Worm (Caenorhabditis elegans): Measurements from ENCODE around the gene saeg-2.

Gene saeg-2

DNA sequence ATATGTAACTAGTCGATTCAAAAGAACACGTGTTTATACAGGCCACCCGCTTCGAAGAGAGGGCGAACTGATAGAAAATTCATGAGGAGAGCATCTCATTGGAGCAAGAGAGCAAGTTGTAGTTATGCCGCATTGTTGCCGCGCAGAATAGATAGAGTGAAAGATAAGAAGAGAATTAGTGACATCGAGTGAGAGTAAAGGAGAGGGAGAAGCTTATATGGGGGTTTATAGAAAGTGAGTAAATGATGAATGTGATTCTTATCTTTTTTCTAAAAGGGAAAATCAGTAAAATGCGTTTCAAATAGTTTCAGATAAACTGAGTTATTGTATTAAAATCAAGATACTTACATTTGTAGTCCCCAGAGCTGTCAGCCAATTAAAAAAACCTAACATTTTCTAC lies 30.0 kb downstream of the saeg-2 start:
- TF ChIP-seq nhr-179 (tag; optimal IDR thresholded peaks at IDR 0.05): no peak
- peak; percentile 29 for TF ChIP-seq nhr-80 (tag; optimal IDR thresholded peaks at IDR 0.05)

DNA sequence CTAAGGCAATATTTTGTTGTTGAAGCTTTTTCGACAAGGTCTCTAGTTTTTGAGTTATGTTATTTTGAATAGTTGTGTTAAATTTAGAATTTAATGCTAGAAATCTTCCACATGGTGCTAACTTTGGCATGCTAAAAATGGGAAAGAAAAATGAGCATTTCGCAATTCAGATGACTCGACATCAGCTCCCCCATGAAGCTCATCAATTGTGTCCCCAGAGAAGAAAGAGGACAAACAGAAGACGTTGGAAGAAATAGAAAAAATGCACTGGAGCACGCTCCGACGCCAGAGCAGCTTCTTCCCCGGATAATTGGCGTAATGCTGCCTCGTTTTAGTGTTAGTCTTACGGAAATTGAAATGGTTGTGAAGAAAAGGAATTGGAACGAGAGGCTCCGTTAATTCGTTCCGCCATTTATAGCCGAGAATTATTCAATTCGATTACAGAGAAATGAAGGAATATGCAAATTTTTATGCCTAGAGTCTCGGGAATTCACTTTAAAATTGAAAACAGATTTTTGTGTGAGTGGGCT lies 31.3 kb downstream of the saeg-2 start:
- TF ChIP-seq die-1 (tag; optimal IDR thresholded peaks at IDR 0.05) (no peak), dpl-1 (GFP tag; optimal IDR thresholded peaks at IDR 0.05) (no peak), sptf-2 (GFP tag; optimal IDR thresholded peaks at IDR 0.05) (no peak), attf-6 (GFP tag; IDR thresholded peaks at IDR 0.05) (no peak), F57A8.1 (GFP tag; optimal IDR thresholded peaks at IDR 0.05) (no peak), hmg-1.2 (GFP tag; IDR thresholded peaks at IDR 0.05) (no peak), snpc-3.4 (tag; optimal IDR thresholded peaks at IDR 0.05) (no peak), nhr-27 (tag; optimal IDR thresholded peaks at IDR 0.05) (no peak), ceh-40 (GFP tag; IDR thresholded peaks at IDR 0.05) (no peak), F22D6.2 (tag; optimal IDR thresholded peaks at IDR 0.05) (no peak), F33H1.4 (GFP tag; IDR thresholded peaks at IDR 0.05) (no peak), F10E7.11 (tag; optimal IDR thresholded peaks at IDR 0.05) (no peak), ztf-28 (GFP tag; IDR thresholded peaks at IDR 0.05) (no peak)

DNA sequence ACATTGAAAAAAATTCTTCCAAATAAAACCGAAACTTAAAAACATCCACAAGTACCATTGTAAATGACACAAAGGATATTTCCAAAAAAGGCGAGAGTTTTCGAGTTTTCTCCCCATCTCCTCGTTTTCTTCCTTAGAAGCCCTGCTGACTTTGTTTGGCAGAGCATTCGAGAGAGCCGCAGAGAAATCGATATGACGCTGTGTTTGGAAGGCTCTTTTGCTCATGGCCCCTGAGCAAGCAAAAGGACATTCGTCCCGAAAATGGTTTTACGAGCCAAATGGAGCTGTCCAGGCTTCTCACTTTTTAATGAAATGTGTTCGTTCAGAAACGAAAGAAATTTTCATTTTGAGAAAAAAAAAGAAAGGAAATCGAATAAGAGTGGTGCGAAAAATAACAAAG lies 31.9 kb downstream of the saeg-2 start:
- TF ChIP-seq nhr-90 (tag; optimal IDR thresholded peaks at IDR 0.05) (no peak), pbrm-1 (GFP tag; IDR thresholded peaks at IDR 0.05) (0 out of 2 replicates have a peak, but pooled peaks have one; percentile 7), xnd-1 (tag; optimal IDR thresholded peaks at IDR 0.05) (no peak), ceh-100 (GFP tag; IDR thresholded peaks at IDR 0.05) (no peak), fkh-3 (tag; optimal IDR thresholded peaks at IDR 0.05) (no peak), tlf-1 (GFP tag; optimal IDR thresholded peaks at IDR 0.05) (no peak), bed-2 (GFP tag; IDR thresholded peaks at IDR 0.05) (no peak), Y95B8A.8 (GFP tag; IDR thresholded peaks at IDR 0.05) (0 out of 2 replicates have a peak, but pooled peaks have one; percentile 31), mel-28 (tag; optimal IDR thresholded peaks at IDR 0.05; ENCODE audit: borderline replicate concordance) (no peak), ekl-4 (GFP tag; IDR thresholded peaks at IDR 0.05) (no peak), dpff-1 (tag; optimal IDR thresholded peaks at IDR 0.05) (no peak), unc-62 (GFP tag; optimal IDR thresholded peaks at IDR 0.05) (no peak), madf-10 (tag; optimal IDR thresholded peaks at IDR 0.05) (no peak)

DNA sequence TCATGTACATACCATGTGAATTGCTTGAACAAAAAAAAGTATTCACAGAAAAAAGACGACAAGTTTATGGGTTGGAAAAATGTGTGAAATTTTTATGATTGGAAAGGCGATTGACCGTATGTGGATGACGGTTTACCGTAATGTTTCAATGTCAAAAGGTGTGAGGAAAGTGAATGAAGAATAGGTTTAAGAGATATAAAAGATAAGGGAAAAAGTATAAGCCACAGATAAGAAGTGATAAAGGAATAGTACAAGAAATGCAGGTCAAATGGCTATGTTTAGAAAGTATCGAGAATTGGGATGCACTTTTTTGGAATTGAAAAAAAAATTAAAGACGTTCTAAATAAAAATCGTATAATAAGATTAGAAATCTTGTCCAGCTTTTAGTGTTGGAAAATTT lies 37.6 kb downstream of the saeg-2 start:
- no peak for TF ChIP-seq zfh-2 (GFP tag; conservative IDR thresholded peaks at IDR 0.05)
- TF ChIP-seq F57A8.1 (GFP tag; optimal IDR thresholded peaks at IDR 0.05): no peak
- TF ChIP-seq K11D2.4 (GFP tag; IDR thresholded peaks at IDR 0.05): no peak
- no peak for TF ChIP-seq ceh-79 (tag; optimal IDR thresholded peaks at IDR 0.05)
- no peak for TF ChIP-seq aptf-3 (GFP tag; IDR thresholded peaks at IDR 0.05)
- TF ChIP-seq ets-4 (GFP tag; optimal IDR thresholded peaks at IDR 0.05): no peak
- no peak for TF ChIP-seq nhr-27 (tag; optimal IDR thresholded peaks at IDR 0.05)
- TF ChIP-seq somi-1 (GFP tag; optimal IDR thresholded peaks at IDR 0.05): no peak

ce11 chrIII:9281480-9281879 lies 41.3 kb downstream of the saeg-2 start, which contains the start of gene fozi-1:
Gene fozi-1 (plus strand): TSS chrIII:9281780.
- TF ChIP-seq Y67H2A.10 (GFP tag; conservative IDR thresholded peaks at IDR 0.05) (no peak), F39B2.1 (GFP tag; IDR thresholded peaks at IDR 0.05) (no peak), attf-6 (GFP tag; IDR thresholded peaks at IDR 0.05) (no peak), F23B12.7 (tag; optimal IDR thresholded peaks at IDR 0.05; ENCODE audit: insufficient read depth) (no peak), zim-3 (tag; optimal IDR thresholded peaks at IDR 0.05) (no peak)

Data from whole organism, young adult.